Worm (Caenorhabditis elegans) whole organism, L1 larva: ENCODE results near the gene C05C10.8.

Experiments used
- C04F5.9 ChIP-seq: sonication (generic microtip); optimal IDR thresholded peaks from 2 replicates; lab custom pipeline; 2016; ENCODE audit warnings: missing genetic modification characterization, missing compliant biosample characterization
- C16A3.4 ChIP-seq: fragments of 150-350 bp; optimal IDR thresholded peaks from 2 replicates; lab custom pipeline; 2014; ENCODE audit warnings: missing biosample characterization, missing genetic modification characterization
- C34B4.2 ChIP-seq: sonication (generic microtip); optimal IDR thresholded peaks from 2 replicates; lab custom pipeline; 2017; ENCODE audit warnings: mild to moderate bottlenecking, missing genetic modification characterization, missing compliant biosample characterization
- aly-2 ChIP-seq: fragments of 150-350 bp; optimal IDR thresholded peaks from 2 replicates; lab custom pipeline; 2014; ENCODE audit warnings: missing biosample characterization, missing genetic modification characterization
- blmp-1 ChIP-seq: fragments of 150-350 bp; optimal IDR thresholded peaks from 2 replicates; lab custom pipeline; 2014; ENCODE audit warnings: missing biosample characterization, missing genetic modification characterization
- ceh-82 ChIP-seq, 3 experiments: fragments of 150-350 bp in 1 of 3; sonication (generic microtip) in 2 of 3; optimal IDR thresholded peaks; 2 replicates each; lab custom pipeline; 2014 to 2017; ENCODE audit warnings: missing biosample characterization in 3 of 3, missing genetic modification characterization in 3 of 3
- ceh-88 ChIP-seq: fragments of 200-800 bp; sonication (Bioruptor generic); IDR thresholded peaks from 2 replicates; pipeline ENCODE4 v1.3.6; 2022; ENCODE audit warnings: missing genetic modification characterization, missing compliant biosample characterization
- ceh-90 ChIP-seq: sonication (generic microtip); optimal IDR thresholded peaks from 2 replicates; lab custom pipeline; 2016; ENCODE audit warnings: missing genetic modification characterization, missing compliant biosample characterization
- dpl-1 ChIP-seq, 3 experiments: fragments of 150-350 bp in 2 of 3; sonication (generic microtip) in 1 of 3; optimal IDR thresholded peaks; 2 replicates each; lab custom pipeline; 2014 to 2017; ENCODE audit warnings: missing biosample characterization in 3 of 3, missing genetic modification characterization in 3 of 3, missing genetic modification reagents in 3 of 3
- dsc-1 ChIP-seq: sonication (generic microtip); optimal IDR thresholded peaks from 2 replicates; lab custom pipeline; 2016; ENCODE audit warnings: mild to moderate bottlenecking, missing genetic modification characterization, missing compliant biosample characterization
- elt-2 ChIP-seq: sonication (generic microtip); optimal IDR thresholded peaks from 2 replicates; lab custom pipeline; 2016; ENCODE audit warnings: missing genetic modification characterization, mild to moderate bottlenecking, inconsistent platforms, missing compliant biosample characterization, missing genetic modification reagents
- elt-3 ChIP-seq, 6 experiments: fragments of 150-350 bp in 1 of 6; sonication (generic microtip); optimal IDR thresholded peaks; 2 replicates each; lab custom pipeline; 2017 to 2018; ENCODE audit warnings: missing biosample characterization in 6 of 6, missing genetic modification characterization in 6 of 6, inconsistent platforms in 1 of 6
- ets-5 ChIP-seq: fragments of 200-800 bp; sonication (Bioruptor generic); IDR thresholded peaks from 2 replicates; pipeline ENCODE4 v1.3.6; 2022; ENCODE audit warnings: missing genetic modification characterization, missing compliant biosample characterization
- fkh-4 ChIP-seq: sonication (generic microtip); optimal IDR thresholded peaks from 2 replicates; lab custom pipeline; 2016; ENCODE audit warnings: missing compliant biosample characterization, missing genetic modification characterization, borderline replicate concordance
- fkh-8 ChIP-seq: sonication (generic microtip); optimal IDR thresholded peaks from 2 replicates; lab custom pipeline; 2016; ENCODE audit warnings: mild to moderate bottlenecking, missing genetic modification characterization, missing compliant biosample characterization
- fos-1 ChIP-seq: fragments of 150-350 bp; optimal IDR thresholded peaks from 2 replicates; lab custom pipeline; 2014; ENCODE audit warnings: missing biosample characterization, missing genetic modification characterization
- grh-1 ChIP-seq: fragments of 200-800 bp; sonication (Bioruptor generic); IDR thresholded peaks from 2 replicates; pipeline ENCODE4 v1.3.6; 2022; ENCODE audit warnings: missing genetic modification reagents, missing genetic modification characterization, missing compliant biosample characterization
- hlh-17 ChIP-seq: fragments of 200-800 bp; sonication (Bioruptor generic); optimal IDR thresholded peaks from 2 replicates; lab custom pipeline; 2018; ENCODE audit warnings: missing genetic modification characterization, mild to moderate bottlenecking, missing compliant biosample characterization, moderate library complexity, borderline replicate concordance
- hlh-4 ChIP-seq: sonication (generic microtip); optimal IDR thresholded peaks from 2 replicates; lab custom pipeline; 2016; ENCODE audit warnings: mild to moderate bottlenecking, missing genetic modification characterization, missing compliant biosample characterization
- irx-1 ChIP-seq: sonication (generic microtip); optimal IDR thresholded peaks from 2 replicates; lab custom pipeline; 2016; ENCODE audit warnings: missing genetic modification characterization, missing compliant biosample characterization
- lin-13 ChIP-seq: fragments of 150-350 bp; optimal IDR thresholded peaks from 2 replicates; lab custom pipeline; 2014; ENCODE audit warnings: missing biosample characterization, missing genetic modification reagents, missing genetic modification characterization
- lin-14 ChIP-seq: fragments of 200-800 bp; sonication (Bioruptor generic); optimal IDR thresholded peaks from 2 replicates; lab custom pipeline; 2018; ENCODE audit warnings: mild to moderate bottlenecking, missing genetic modification characterization, moderate library complexity, missing compliant biosample characterization
- lin-39 ChIP-seq: fragments of 150-350 bp; optimal IDR thresholded peaks from 2 replicates; lab custom pipeline; 2014; ENCODE audit warnings: missing biosample characterization, missing genetic modification reagents, missing genetic modification characterization
- lir-3 ChIP-seq: sonication (generic microtip); optimal IDR thresholded peaks from 2 replicates; lab custom pipeline; 2016; ENCODE audit warnings: mild to moderate bottlenecking, missing genetic modification characterization, moderate library complexity, missing compliant biosample characterization; ENCODE audit not compliant: poor library complexity
- lsy-2 ChIP-seq, 2 experiments: fragments of 150-350 bp; optimal IDR thresholded peaks; 2 replicates each; lab custom pipeline; 2014; ENCODE audit warnings: missing biosample characterization in 2 of 2, missing genetic modification characterization in 2 of 2
- mef-2 ChIP-seq: fragments of 150-350 bp; optimal IDR thresholded peaks from 2 replicates; lab custom pipeline; 2014; ENCODE audit warnings: missing biosample characterization, missing genetic modification characterization
- nhr-11 ChIP-seq: fragments of 150-350 bp; optimal IDR thresholded peaks from 2 replicates; lab custom pipeline; 2014; ENCODE audit warnings: missing biosample characterization, missing genetic modification characterization
- nhr-12 ChIP-seq: sonication (generic microtip); optimal IDR thresholded peaks from 2 replicates; lab custom pipeline; 2017; ENCODE audit warnings: missing biosample characterization, missing genetic modification characterization
- nhr-237 ChIP-seq: fragments of 150-350 bp; optimal IDR thresholded peaks from 2 replicates; lab custom pipeline; 2014; ENCODE audit warnings: missing biosample characterization, missing genetic modification characterization
- nhr-47 ChIP-seq: sonication (generic microtip); optimal IDR thresholded peaks from 2 replicates; lab custom pipeline; 2016; ENCODE audit warnings: mild to moderate bottlenecking, missing genetic modification characterization, moderate library complexity, missing compliant biosample characterization
- nhr-71 ChIP-seq: sonication (generic microtip); optimal IDR thresholded peaks from 2 replicates; lab custom pipeline; 2016; ENCODE audit warnings: mild to moderate bottlenecking, missing genetic modification characterization, moderate library complexity, missing compliant biosample characterization
- nhr-76 ChIP-seq: sonication (generic microtip); optimal IDR thresholded peaks from 2 replicates; lab custom pipeline; 2017; ENCODE audit warnings: missing biosample characterization, missing genetic modification characterization
- nhr-77 ChIP-seq: fragments of 150-350 bp; optimal IDR thresholded peaks from 2 replicates; lab custom pipeline; 2014; ENCODE audit warnings: missing biosample characterization, missing genetic modification characterization
- nhr-90 ChIP-seq: sonication (generic microtip); optimal IDR thresholded peaks from 2 replicates; lab custom pipeline; 2016; ENCODE audit warnings: mild to moderate bottlenecking, missing genetic modification characterization, missing compliant biosample characterization; ENCODE audit not compliant: poor library complexity
- pag-3 ChIP-seq: sonication (generic microtip); optimal IDR thresholded peaks from 2 replicates; lab custom pipeline; 2017; ENCODE audit warnings: missing genetic modification characterization, mild to moderate bottlenecking, missing compliant biosample characterization, antibody characterized with exemption, borderline replicate concordance; ENCODE audit not compliant: insufficient read depth
- skn-1 ChIP-seq: fragments of 150-350 bp; optimal IDR thresholded peaks from 2 replicates; lab custom pipeline; 2014; ENCODE audit warnings: missing biosample characterization, missing genetic modification characterization
- snpc-4 ChIP-seq: fragments of 150-350 bp; optimal IDR thresholded peaks from 2 replicates; lab custom pipeline; 2014; ENCODE audit warnings: missing biosample characterization, missing genetic modification characterization
- snu-23 ChIP-seq: sonication (generic microtip); optimal IDR thresholded peaks from 2 replicates; lab custom pipeline; 2016; ENCODE audit warnings: missing genetic modification characterization, missing compliant biosample characterization
- tbx-2 ChIP-seq: sonication (generic microtip); optimal IDR thresholded peaks from 2 replicates; lab custom pipeline; 2016; ENCODE audit warnings: missing genetic modification characterization, missing compliant biosample characterization
- unc-130 ChIP-seq: fragments of 150-350 bp; optimal IDR thresholded peaks from 2 replicates; lab custom pipeline; 2017; ENCODE audit warnings: missing biosample characterization, missing genetic modification characterization, inconsistent platforms
- zag-1 ChIP-seq: fragments of 150-350 bp; optimal IDR thresholded peaks from 2 replicates; lab custom pipeline; 2014; ENCODE audit warnings: missing biosample characterization, missing genetic modification characterization
- ztf-11 ChIP-seq, 2 experiments: sonication (generic microtip); optimal IDR thresholded peaks; 2 replicates each; lab custom pipeline; 2016 to 2017; ENCODE audit warnings: missing genetic modification characterization in 2 of 2, missing biosample characterization in 1 of 2, missing compliant biosample characterization in 1 of 2
- ztf-4 ChIP-seq: fragments of 150-350 bp; optimal IDR thresholded peaks from 2 replicates; lab custom pipeline; 2014; ENCODE audit warnings: missing biosample characterization, missing genetic modification characterization

C05C10.8 gene

DNA sequence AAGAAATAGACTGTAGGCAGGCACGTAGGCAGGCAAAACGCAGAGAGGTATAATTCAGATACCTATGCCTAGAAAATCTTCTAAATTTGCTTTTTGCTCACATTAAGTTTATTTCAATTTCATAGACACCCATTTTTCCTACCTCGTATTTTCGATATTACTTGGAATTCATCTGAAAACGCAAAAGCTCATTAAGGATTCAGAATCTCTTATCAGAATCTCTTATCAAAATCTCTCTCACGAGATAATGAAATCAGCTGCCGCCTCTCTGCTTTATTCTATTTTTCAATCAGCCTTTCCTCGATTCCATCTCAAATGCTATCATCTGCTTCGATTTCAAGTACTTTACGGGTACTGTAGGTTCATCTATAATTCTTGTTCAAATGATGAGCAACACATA lies 34.0 kb upstream of the C05C10.8 start:
- TF ChIP-seq elt-2 (tag; lab: Kevin White, UChicago) = no peak
- TF ChIP-seq ztf-4 (tag; lab: Kevin White, UChicago) = no peak
- TF ChIP-seq lin-14 (GFP tag; lab: Kevin White, UChicago) = no peak
- no peak for TF ChIP-seq ceh-90 (tag; lab: Kevin White, UChicago)
- TF ChIP-seq fkh-4 (tag; lab: Kevin White, UChicago) = no peak
- TF ChIP-seq nhr-71 (tag; lab: Kevin White, UChicago) = peak; percentile 17
- TF ChIP-seq hlh-4 (tag; lab: Kevin White, UChicago) = peak; percentile 62
- TF ChIP-seq ztf-11 (tag; optimal IDR thresholded peaks at IDR 0.05; lab: Kevin White, UChicago) = no peak
- TF ChIP-seq nhr-76 (tag; lab: Kevin White, UChicago) = no peak
- TF ChIP-seq nhr-12 (tag; lab: Kevin White, UChicago) = no peak
- TF ChIP-seq skn-1 (tag; lab: Kevin White, UChicago) = no peak
- TF ChIP-seq tbx-2 (tag; lab: Kevin White, UChicago) = no peak
- TF ChIP-seq fkh-8 (tag; lab: Kevin White, UChicago) = peak; percentile 53
- no peak for TF ChIP-seq fos-1 (tag; lab: Kevin White, UChicago)

- TF ChIP-seq dsc-1 (tag; lab: Kevin White, UChicago) (no peak), ceh-90 (tag; lab: Kevin White, UChicago) (no peak), snpc-4 (no peak), C16A3.4 (tag; lab: Kevin White, UChicago) (no peak), lir-3 (tag; lab: Kevin White, UChicago) (no peak), lin-13 (GFP tag; lab: Kevin White, UChicago) (no peak), dpl-1 (GFP tag; optimal IDR thresholded peaks at IDR 0.05; lab: Kevin White, UChicago) (no peak), pag-3 (no peak), snu-23 (no peak)
These were observed 30.9 kb upstream of the C05C10.8 start for ce11 chrII:9948662-9949061.

DNA sequence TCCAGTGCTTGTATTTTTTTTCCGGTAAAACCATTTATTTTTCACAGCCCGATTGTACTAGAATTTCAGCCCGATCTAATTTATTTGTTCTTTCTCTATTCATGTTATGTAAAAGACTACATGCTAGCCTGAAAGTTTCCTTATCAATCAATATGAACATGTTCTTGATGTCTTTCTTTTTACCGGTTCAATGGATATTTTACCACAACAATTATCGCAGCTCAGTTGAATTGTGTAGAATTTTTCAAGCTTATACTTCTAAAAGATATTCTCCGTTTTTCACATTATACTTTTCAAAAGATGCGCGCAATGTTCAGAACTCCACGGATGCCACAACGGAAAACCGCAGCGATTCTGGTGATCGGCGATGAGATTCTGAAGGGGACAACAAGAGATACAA lies 26.0 kb upstream of the C05C10.8 start, which contains the start of gene flad-1:
TSS of gene flad-1 (plus strand) at position 301 of the 400 bp plus-strand sequence.
- no peak for TF ChIP-seq ztf-11 (tag; optimal IDR thresholded peaks at IDR 0.05; lab: Kevin White, UChicago)
- no peak for TF ChIP-seq ceh-90 (tag; lab: Kevin White, UChicago)
- TF ChIP-seq nhr-71 (tag; lab: Kevin White, UChicago) = no peak
- TF ChIP-seq fkh-4 (tag; lab: Kevin White, UChicago) = no peak
- TF ChIP-seq ceh-88 = no peak
- TF ChIP-seq ceh-82 (tag; optimal IDR thresholded peaks at IDR 0.05; lab: Kevin White, UChicago) = no peak
- no peak for TF ChIP-seq C16A3.4 (tag; lab: Kevin White, UChicago)

DNA sequence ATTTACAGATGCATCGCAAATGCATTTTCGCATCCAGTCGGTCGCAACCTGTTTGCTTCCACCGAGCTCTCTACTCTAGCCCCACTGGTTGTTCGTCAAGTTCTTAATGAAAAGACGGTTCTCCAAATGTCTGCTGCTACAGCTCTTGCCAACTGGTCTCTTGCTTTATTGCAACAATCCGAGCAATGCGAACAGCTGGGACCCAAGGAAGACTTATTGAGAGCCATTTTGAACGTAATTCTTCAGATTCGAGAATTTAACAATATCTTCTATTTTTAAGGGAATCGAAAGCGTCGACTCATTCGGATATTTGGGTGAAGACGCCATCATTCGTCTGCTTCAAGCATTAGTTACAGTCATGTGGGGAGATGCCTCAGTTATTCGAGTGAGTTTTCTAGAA lies 25.4 kb upstream of the C05C10.8 start:
- no peak for TF ChIP-seq nhr-90 (tag; lab: Kevin White, UChicago)
- TF ChIP-seq hlh-4 (tag; lab: Kevin White, UChicago) = no peak
- TF ChIP-seq aly-2 = no peak

DNA sequence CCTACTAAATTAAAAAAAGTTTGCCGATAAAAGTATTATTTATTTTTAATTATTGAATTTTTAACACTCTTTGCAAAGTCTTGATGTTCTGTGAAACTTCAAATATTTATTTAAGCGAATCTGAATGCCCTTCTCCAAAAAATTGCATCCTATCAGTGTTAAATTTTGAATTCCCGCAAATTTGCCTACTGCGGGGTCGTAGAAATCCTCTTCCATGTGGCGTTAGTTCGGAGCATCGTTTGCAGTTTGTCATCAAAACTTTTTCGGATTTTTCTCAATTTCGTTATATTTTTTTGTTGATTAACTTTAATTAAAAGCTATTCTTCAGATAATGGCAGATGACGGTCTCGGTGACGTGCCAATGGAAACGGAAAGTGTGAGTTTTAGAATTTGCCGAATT lies 22.6 kb upstream of the C05C10.8 start, which contains the start of gene ufd-3:
TSS of gene ufd-3 (plus strand) at position 324 of the 400 bp plus-strand sequence.
- peak; percentile 90 to 93 for TF ChIP-seq lsy-2 (tag; optimal IDR thresholded peaks at IDR 0.05; lab: Kevin White, UChicago)
- peak; percentile 72; the same call in 1 of the 2 replicates for TF ChIP-seq grh-1 (GFP tag; lab: Robert Waterston, UW)
- no peak for TF ChIP-seq C34B4.2 (tag; lab: Kevin White, UChicago)
- TF ChIP-seq nhr-237 (tag; lab: Kevin White, UChicago) = peak; percentile 37
- TF ChIP-seq lin-39 (tag; lab: Kevin White, UChicago) = peak; percentile 73
- peak; percentile 89 for TF ChIP-seq nhr-11 (tag; lab: Kevin White, UChicago)
- TF ChIP-seq nhr-47 (tag; lab: Kevin White, UChicago) = peak; percentile 93
- TF ChIP-seq nhr-12 (tag; lab: Kevin White, UChicago) = peak; percentile 28
- peak; percentile 55 for TF ChIP-seq elt-2 (tag; lab: Kevin White, UChicago)
- peak; percentile 85 for TF ChIP-seq C04F5.9 (tag; lab: Kevin White, UChicago)
- TF ChIP-seq fkh-4 (tag; lab: Kevin White, UChicago) = peak; percentile 90
- TF ChIP-seq irx-1 (tag; lab: Kevin White, UChicago) = peak; percentile 95
- peak; percentile 96 for TF ChIP-seq nhr-71 (tag; lab: Kevin White, UChicago)
- TF ChIP-seq ceh-88 = peak; percentile 76
- no peak for TF ChIP-seq mef-2 (tag; lab: Kevin White, UChicago)
- no peak for TF ChIP-seq ets-5
- TF ChIP-seq nhr-90 (tag; lab: Kevin White, UChicago) = peak; percentile 93
- TF ChIP-seq nhr-77 = peak; percentile 48
- TF ChIP-seq tbx-2 (tag; lab: Kevin White, UChicago) = peak; percentile 93
- TF ChIP-seq zag-1 (tag; lab: Kevin White, UChicago) = peak; percentile 15
- TF ChIP-seq hlh-17 (GFP tag; lab: Kevin White, UChicago) = no peak
- peak; percentile 93 for TF ChIP-seq unc-130 (tag; lab: Kevin White, UChicago)
- TF ChIP-seq elt-3 (tag; optimal IDR thresholded peaks at IDR 0.05; lab: Kevin White, UChicago) = peak in 5 of 6 experiments; percentile 8 to 95 (median 49)
- TF ChIP-seq blmp-1 (tag; lab: Kevin White, UChicago) = peak; percentile 82
